Worm (Caenorhabditis elegans): ENCODE data around the gene R01E6.2.

The R01E6.2 gene

ce11 chrX:13604946-13605617, 38.7 kb upstream of the R01E6.2 start, which contains the start of gene F54B11.9:
F54B11.9 (plus strand) TSS chrX:13605567.
- no peak for TF ChIP-seq rcor-1 (GFP tag; IDR thresholded peaks at IDR 0.05)
- no peak for TF ChIP-seq pha-4 (tag; optimal IDR thresholded peaks at IDR 0.05)
- TF ChIP-seq ccch-3 (GFP tag; optimal IDR thresholded peaks at IDR 0.05) = no peak
- TF ChIP-seq ZK185.1 (tag; optimal IDR thresholded peaks at IDR 0.05; ENCODE audit: poor library complexity, severe bottlenecking) = no peak
- TF ChIP-seq chd-7 (tag; optimal IDR thresholded peaks at IDR 0.05) = no peak
- TF ChIP-seq him-1 (tag; optimal IDR thresholded peaks at IDR 0.05) = no peak
- TF ChIP-seq C06A6.2 (GFP tag; conservative IDR thresholded peaks at IDR 0.05) = no peak
- TF ChIP-seq atf-7 (tag; optimal IDR thresholded peaks at IDR 0.05) = no peak
- no peak for TF ChIP-seq K11D2.4 (GFP tag; IDR thresholded peaks at IDR 0.05)
- TF ChIP-seq lin-40 (tag; optimal IDR thresholded peaks at IDR 0.05) = no peak

- no peak for TF ChIP-seq rec-8 (tag; optimal IDR thresholded peaks at IDR 0.05)
- TF ChIP-seq Y95B8A.8 (GFP tag; IDR thresholded peaks at IDR 0.05) = no peak
- no peak for TF ChIP-seq C06A6.2 (GFP tag; conservative IDR thresholded peaks at IDR 0.05)
- TF ChIP-seq ekl-4 (GFP tag; IDR thresholded peaks at IDR 0.05) = peak; percentile 14; the same call in 1 of the 2 replicates
Observed at ce11 chrX:13603826-13604225, 37.5 kb upstream of the R01E6.2 start, which contains the start of gene F54B11.8. F54B11.8 (minus strand) TSS chrX:13603926.

- TF ChIP-seq nhr-179 (tag; optimal IDR thresholded peaks at IDR 0.05) = no peak
- TF ChIP-seq snpc-1.3 (tag; optimal IDR thresholded peaks at IDR 0.05; ENCODE audit: insufficient read depth) = no peak
- no peak for TF ChIP-seq egl-18 (GFP tag; IDR thresholded peaks at IDR 0.05)
- TF ChIP-seq gei-17 (GFP tag; optimal IDR thresholded peaks at IDR 0.05) = no peak
- no peak for TF ChIP-seq hlh-26 (GFP tag; conservative IDR thresholded peaks at IDR 0.05)
- TF ChIP-seq ekl-4 (GFP tag; IDR thresholded peaks at IDR 0.05) = no peak
- no peak for TF ChIP-seq nhr-120 (GFP tag; IDR thresholded peaks at IDR 0.05)
- TF ChIP-seq ztf-18 (tag; optimal IDR thresholded peaks at IDR 0.05) = no peak
- TF ChIP-seq zim-3 (tag; optimal IDR thresholded peaks at IDR 0.05) = no peak
- TF ChIP-seq tlf-1 (GFP tag; optimal IDR thresholded peaks at IDR 0.05) = no peak
- TF ChIP-seq egrh-3 (GFP tag; IDR thresholded peaks at IDR 0.05) = no peak
- TF ChIP-seq ccch-3 (GFP tag; optimal IDR thresholded peaks at IDR 0.05) = no peak
- no peak for TF ChIP-seq nfyb-1 (GFP tag; IDR thresholded peaks at IDR 0.05)
- TF ChIP-seq athp-1 (tag; optimal IDR thresholded peaks at IDR 0.05) = no peak
- no peak for TF ChIP-seq attf-6 (GFP tag; IDR thresholded peaks at IDR 0.05)
- no peak for TF ChIP-seq him-1 (tag; optimal IDR thresholded peaks at IDR 0.05)
- no peak for TF ChIP-seq F33H1.4 (GFP tag; IDR thresholded peaks at IDR 0.05)
- TF ChIP-seq mes-4 (tag; optimal IDR thresholded peaks at IDR 0.05) = no peak
Observed at ce11 chrX:13600136-13600535, 33.8 kb upstream of the R01E6.2 start, which contains the start of gene F54B11.7. F54B11.7 (plus strand) TSS chrX:13600436.

- TF ChIP-seq ceh-40 (GFP tag; IDR thresholded peaks at IDR 0.05) (0 out of 2 replicates have a peak, but pooled peaks have one; percentile 19), lin-35 (GFP tag; optimal IDR thresholded peaks at IDR 0.05) (peak in 1 of 3 experiments; percentile 40), zfh-2 (GFP tag; conservative IDR thresholded peaks at IDR 0.05) (peak; percentile 40; the same call in 1 of the 2 replicates), B0261.1 (tag; optimal IDR thresholded peaks at IDR 0.05) (no peak), nhr-80 (tag; optimal IDR thresholded peaks at IDR 0.05) (peak; percentile 54), attf-5 (GFP tag; optimal IDR thresholded peaks at IDR 0.05) (peak; percentile 35), ztf-26 (tag; optimal IDR thresholded peaks at IDR 0.05) (no peak), K12H6.12 (tag; optimal IDR thresholded peaks at IDR 0.05) (peak; percentile 6), ekl-4 (GFP tag; IDR thresholded peaks at IDR 0.05) (no peak), attf-3 (GFP tag; conservative IDR thresholded peaks at IDR 0.05) (peak; percentile 89), aptf-2 (GFP tag; conservative IDR thresholded peaks at IDR 0.05) (no peak), Y95B8A.8 (GFP tag; IDR thresholded peaks at IDR 0.05) (no peak), dox-1 (GFP tag; IDR thresholded peaks at IDR 0.05) (peak; percentile 50; the same call in 1 of the 2 replicates)
Observed at ce11 chrX:13598021-13598499, 31.7 kb upstream of the R01E6.2 start, which contains the start of gene bra-1. bra-1 (plus strand) TSS chrX:13598449.
